Worm (Caenorhabditis elegans) whole organism, early embryonic: ENCODE data around the gene T19E7.6.

Experiments
- B0310.2 ChIP-seq: sonication (generic microtip); optimal IDR thresholded peaks from 2 replicates; lab custom pipeline; 2016; ENCODE audit warnings: mild to moderate bottlenecking, missing genetic modification characterization, missing compliant biosample characterization
- F13C5.2 ChIP-seq: sonication (generic microtip); optimal IDR thresholded peaks from 2 replicates; lab custom pipeline; 2017; ENCODE audit warnings: mild to moderate bottlenecking, missing genetic modification characterization, inconsistent platforms, missing compliant biosample characterization
- aly-1 ChIP-seq: sonication (generic microtip); optimal IDR thresholded peaks from 2 replicates; lab custom pipeline; 2016; ENCODE audit warnings: missing genetic modification characterization, missing compliant biosample characterization
- ama-1 ChIP-seq: fragments of 150-350 bp; optimal IDR thresholded peaks from 2 replicates; lab custom pipeline; 2014
- ceh-13 ChIP-seq: fragments of 200-800 bp; sonication (Bioruptor generic); optimal IDR thresholded peaks from 2 replicates; lab custom pipeline; 2018; ENCODE audit warnings: mild to moderate bottlenecking, missing genetic modification characterization, missing compliant biosample characterization
- ceh-36 ChIP-seq: sonication (generic microtip); optimal IDR thresholded peaks from 2 replicates; lab custom pipeline; 2016; ENCODE audit warnings: missing genetic modification characterization, inconsistent platforms, missing compliant biosample characterization
- ets-7 ChIP-seq: sonication (generic microtip); optimal IDR thresholded peaks from 2 replicates; lab custom pipeline; 2016; ENCODE audit warnings: missing genotype, missing genetic modification characterization, missing compliant biosample characterization
- flt-1 ChIP-seq: fragments of 200-800 bp; sonication (Bioruptor generic); IDR thresholded peaks from 2 replicates; pipeline ENCODE4 v1.3.6; 2022; ENCODE audit warnings: missing genetic modification characterization, missing compliant biosample characterization
- hmbx-1 ChIP-seq: sonication (generic microtip); optimal IDR thresholded peaks from 2 replicates; lab custom pipeline; 2016; ENCODE audit warnings: mild to moderate bottlenecking, missing genetic modification characterization, missing compliant biosample characterization
- hmg-4 ChIP-seq: fragments of 200-800 bp; sonication (Bioruptor generic); optimal IDR thresholded peaks from 2 replicates; lab custom pipeline; 2018; ENCODE audit warnings: mild to moderate bottlenecking, missing genetic modification characterization, missing compliant biosample characterization
- hnd-1 ChIP-seq: sonication (generic microtip); optimal IDR thresholded peaks from 2 replicates; lab custom pipeline; 2016; ENCODE audit warnings: missing genetic modification characterization, missing compliant biosample characterization
- pes-1 ChIP-seq: fragments of 200-800 bp; sonication (Bioruptor generic); IDR thresholded peaks from 2 replicates; pipeline ENCODE4 v1.3.6; 2022; ENCODE audit warnings: missing genetic modification reagents, missing genetic modification characterization, missing compliant biosample characterization
- scrt-1 ChIP-seq: fragments of 200-800 bp; sonication (Bioruptor generic); IDR thresholded peaks from 2 replicates; pipeline ENCODE4 v1.3.6; 2022; ENCODE audit warnings: missing genetic modification characterization, missing compliant biosample characterization
- sea-1 ChIP-seq: fragments of 200-800 bp; sonication (Bioruptor generic); conservative IDR thresholded peaks from 2 replicates; pipeline ENCODE4 v1.3.6; 2022; ENCODE audit warnings: missing genetic modification characterization, missing compliant biosample characterization
- tbx-11 ChIP-seq: fragments of 200-800 bp; sonication (Bioruptor generic); IDR thresholded peaks from 2 replicates; pipeline ENCODE4 v1.3.6; 2022; ENCODE audit warnings: missing genetic modification characterization, missing compliant biosample characterization
- tbx-37 ChIP-seq: fragments of 200-800 bp; sonication (Bioruptor generic); conservative IDR thresholded peaks from 2 replicates; pipeline ENCODE4 v1.3.6; 2022; ENCODE audit warnings: missing genetic modification reagents, missing genetic modification characterization, missing compliant biosample characterization
- tra-4 ChIP-seq: sonication (generic microtip); optimal IDR thresholded peaks from 2 replicates; lab custom pipeline; 2017; ENCODE audit warnings: missing genetic modification characterization, missing compliant biosample characterization

T19E7.6 gene

ce11 chrIV:5660239-5660638, 9.1 kb downstream of the T19E7.6 start, which contains the start of gene skn-1:
Gene skn-1, minus strand, starts transcription at chrIV:5660384.
- no peak for TF ChIP-seq hnd-1
- TF ChIP-seq pes-1 (GFP tag; lab: Robert Waterston, UW) = no peak
- no peak for TF ChIP-seq F13C5.2
- TF ChIP-seq tra-4 (tag; lab: Kevin White, UChicago) = no peak
- TF ChIP-seq ceh-13 (GFP tag; lab: Kevin White, UChicago) = no peak
- no peak; the same call in 1 of the 2 replicates for TF ChIP-seq flt-1 (GFP tag; lab: Robert Waterston, UW)
- no peak for TF ChIP-seq hmbx-1 (tag; lab: Kevin White, UChicago)
- TF ChIP-seq aly-1 (tag; lab: Kevin White, UChicago) = no peak
- no peak for TF ChIP-seq hmg-4 (GFP tag; lab: Kevin White, UChicago)
- TF ChIP-seq B0310.2 (tag; lab: Kevin White, UChicago) = no peak
- no peak for TF ChIP-seq sea-1 (GFP tag; lab: Robert Waterston, UW)

- TF ChIP-seq hmg-4 (GFP tag; lab: Kevin White, UChicago) = no peak
These were observed 9.8 kb downstream of the T19E7.6 start for ce11 chrIV:5659461-5659860.

- TF ChIP-seq hmg-4 (GFP tag; lab: Kevin White, UChicago) = no peak
- TF ChIP-seq ceh-36 = no peak
- TF ChIP-seq hmbx-1 (tag; lab: Kevin White, UChicago) = no peak
- TF ChIP-seq tra-4 (tag; lab: Kevin White, UChicago) = no peak
- no peak for TF ChIP-seq ceh-13 (GFP tag; lab: Kevin White, UChicago)
- TF ChIP-seq sea-1 (GFP tag; lab: Robert Waterston, UW) = no peak
- no peak for TF ChIP-seq tbx-37 (GFP tag; lab: Robert Waterston, UW)
- no peak for TF ChIP-seq ets-7
These were observed 10.4 kb downstream of the T19E7.6 start for ce11 chrIV:5658897-5659296.

ce11 chrIV:5658225-5658624, 11.1 kb downstream of the T19E7.6 start:
- TF ChIP-seq B0310.2 (tag; lab: Kevin White, UChicago) = no peak
- TF ChIP-seq tra-4 (tag; lab: Kevin White, UChicago) = no peak
- no peak for TF ChIP-seq scrt-1 (GFP tag; lab: Robert Waterston, UW)
- TF ChIP-seq pes-1 (GFP tag; lab: Robert Waterston, UW) = no peak
- no peak for TF ChIP-seq flt-1 (GFP tag; lab: Robert Waterston, UW)
- no peak for TF ChIP-seq ceh-36

ce11 chrIV:5657126-5657666, 12.1 kb downstream of the T19E7.6 start:
- no peak for TF ChIP-seq hnd-1
- TF ChIP-seq tbx-11 (GFP tag; lab: Robert Waterston, UW) = no peak
- no peak for TF ChIP-seq ama-1
- no peak for TF ChIP-seq tbx-37 (GFP tag; lab: Robert Waterston, UW)
- no peak for TF ChIP-seq ceh-36
- no peak for TF ChIP-seq sea-1 (GFP tag; lab: Robert Waterston, UW)
- no peak for TF ChIP-seq pes-1 (GFP tag; lab: Robert Waterston, UW)
- TF ChIP-seq aly-1 (tag; lab: Kevin White, UChicago) = no peak
- no peak for TF ChIP-seq scrt-1 (GFP tag; lab: Robert Waterston, UW)
- no peak for TF ChIP-seq B0310.2 (tag; lab: Kevin White, UChicago)
- no peak for TF ChIP-seq ets-7
- no peak for TF ChIP-seq F13C5.2

ce11 chrIV:5655966-5656389, 13.3 kb downstream of the T19E7.6 start:
- TF ChIP-seq tbx-11 (GFP tag; lab: Robert Waterston, UW) (no peak), sea-1 (GFP tag; lab: Robert Waterston, UW) (no peak), hmg-4 (GFP tag; lab: Kevin White, UChicago) (no peak), F13C5.2 (no peak), hmbx-1 (tag; lab: Kevin White, UChicago) (no peak), B0310.2 (tag; lab: Kevin White, UChicago) (no peak), ets-7 (no peak), tra-4 (tag; lab: Kevin White, UChicago) (no peak), hnd-1 (no peak), ceh-13 (GFP tag; lab: Kevin White, UChicago) (no peak), flt-1 (GFP tag; lab: Robert Waterston, UW) (no peak), tbx-37 (GFP tag; lab: Robert Waterston, UW) (no peak), aly-1 (tag; lab: Kevin White, UChicago) (no peak), pes-1 (GFP tag; lab: Robert Waterston, UW) (no peak), scrt-1 (GFP tag; lab: Robert Waterston, UW) (no peak), ama-1 (no peak), ceh-36 (no peak)

ce11 chrIV:5654693-5655092, 14.6 kb downstream of the T19E7.6 start:
- TF ChIP-seq ama-1 (no peak), F13C5.2 (no peak), ets-7 (no peak), sea-1 (GFP tag; lab: Robert Waterston, UW) (no peak), hmbx-1 (tag; lab: Kevin White, UChicago) (no peak), aly-1 (tag; lab: Kevin White, UChicago) (no peak), hnd-1 (no peak), tbx-37 (GFP tag; lab: Robert Waterston, UW) (no peak), ceh-13 (GFP tag; lab: Kevin White, UChicago) (no peak), B0310.2 (tag; lab: Kevin White, UChicago) (no peak), pes-1 (GFP tag; lab: Robert Waterston, UW) (no peak), hmg-4 (GFP tag; lab: Kevin White, UChicago) (no peak), scrt-1 (GFP tag; lab: Robert Waterston, UW) (no peak), flt-1 (GFP tag; lab: Robert Waterston, UW) (no peak), ceh-36 (no peak), tbx-11 (GFP tag; lab: Robert Waterston, UW) (no peak), tra-4 (tag; lab: Kevin White, UChicago) (no peak)

- no peak for TF ChIP-seq tbx-37 (GFP tag; lab: Robert Waterston, UW)
- no peak for TF ChIP-seq F13C5.2
- no peak for TF ChIP-seq ceh-36
- TF ChIP-seq hmg-4 (GFP tag; lab: Kevin White, UChicago) = no peak
- TF ChIP-seq tbx-11 (GFP tag; lab: Robert Waterston, UW) = no peak
- TF ChIP-seq pes-1 (GFP tag; lab: Robert Waterston, UW) = no peak
- TF ChIP-seq B0310.2 (tag; lab: Kevin White, UChicago) = no peak
- no peak for TF ChIP-seq ets-7
- TF ChIP-seq tra-4 (tag; lab: Kevin White, UChicago) = no peak
- TF ChIP-seq aly-1 (tag; lab: Kevin White, UChicago) = no peak
- no peak for TF ChIP-seq ceh-13 (GFP tag; lab: Kevin White, UChicago)
- TF ChIP-seq scrt-1 (GFP tag; lab: Robert Waterston, UW) = no peak
- no peak for TF ChIP-seq sea-1 (GFP tag; lab: Robert Waterston, UW)
- no peak for TF ChIP-seq hmbx-1 (tag; lab: Kevin White, UChicago)
- no peak for TF ChIP-seq hnd-1
- TF ChIP-seq flt-1 (GFP tag; lab: Robert Waterston, UW) = no peak
- TF ChIP-seq ama-1 = no peak
These were observed 15.1 kb downstream of the T19E7.6 start for ce11 chrIV:5654203-5654602.
